Worm (Caenorhabditis elegans) whole organism, L3 larva: ENCODE results near the gene C49C3.4.

Source experiments
- R02D3.7 ChIP-seq: fragments of 150-350 bp; optimal IDR thresholded peaks from 2 replicates; lab custom pipeline; 2014; ENCODE audit warnings: missing biosample characterization, missing genetic modification characterization
- ama-1 ChIP-seq: fragments of 150-350 bp; optimal IDR thresholded peaks from 2 replicates; lab custom pipeline; 2018
- ceh-16 ChIP-seq: sonication (generic microtip); optimal IDR thresholded peaks from 2 replicates; lab custom pipeline; 2017; ENCODE audit warnings: missing biosample characterization, missing genetic modification characterization
- ceh-9 ChIP-seq: sonication (generic microtip); optimal IDR thresholded peaks from 2 replicates; lab custom pipeline; 2018; ENCODE audit warnings: missing biosample characterization, missing genetic modification characterization
- daf-12 ChIP-seq: fragments of 150-350 bp; optimal IDR thresholded peaks from 2 replicates; lab custom pipeline; 2014; ENCODE audit warnings: missing biosample characterization, missing genetic modification reagents, missing genetic modification characterization
- egl-27 ChIP-seq: sonication (generic microtip); optimal IDR thresholded peaks from 4 replicates; lab custom pipeline; 2017; ENCODE audit warnings: missing biosample characterization, missing genetic modification reagents, missing genetic modification characterization
- egl-5 ChIP-seq: fragments of 150-350 bp; optimal IDR thresholded peaks from 2 replicates; lab custom pipeline; 2017; ENCODE audit warnings: missing biosample characterization, missing genetic modification reagents, missing genetic modification characterization, inconsistent platforms
- elt-1 ChIP-seq: fragments of 150-350 bp; optimal IDR thresholded peaks from 2 replicates; lab custom pipeline; 2014; ENCODE audit warnings: missing biosample characterization, missing genetic modification characterization
- elt-2 ChIP-seq: sonication (generic microtip); optimal IDR thresholded peaks from 2 replicates; lab custom pipeline; 2016; ENCODE audit warnings: missing genetic modification reagents, mild to moderate bottlenecking, missing genetic modification characterization, missing compliant biosample characterization
- elt-3 ChIP-seq, 3 experiments: fragments of 150-350 bp in 1 of 3; sonication (generic microtip) in 2 of 3; optimal IDR thresholded peaks; 2 replicates in 2 of 3; 4 replicates in 1 of 3; lab custom pipeline; 2014 to 2017; ENCODE audit warnings: missing biosample characterization in 3 of 3, missing genetic modification characterization in 3 of 3
- fkh-10 ChIP-seq: sonication (generic microtip); optimal IDR thresholded peaks from 2 replicates; lab custom pipeline; 2017; ENCODE audit warnings: missing biosample characterization, missing genetic modification reagents, missing genetic modification characterization
- fkh-2 ChIP-seq: fragments of 150-350 bp; optimal IDR thresholded peaks from 2 replicates; lab custom pipeline; 2014; ENCODE audit warnings: missing biosample characterization, missing genetic modification reagents, missing genetic modification characterization
- hmg-11 ChIP-seq: sonication (generic microtip); optimal IDR thresholded peaks from 2 replicates; lab custom pipeline; 2016; ENCODE audit warnings: missing genetic modification characterization, missing compliant biosample characterization
- jun-1 ChIP-seq: fragments of 150-350 bp; optimal IDR thresholded peaks from 2 replicates; lab custom pipeline; 2014; ENCODE audit warnings: missing biosample characterization, missing genetic modification reagents, missing genetic modification characterization
- lin-39 ChIP-seq: fragments of 150-350 bp; optimal IDR thresholded peaks from 2 replicates; lab custom pipeline; 2018; ENCODE audit warnings: missing biosample characterization, missing genetic modification reagents, missing genetic modification characterization
- mdl-1 ChIP-seq: fragments of 150-350 bp; optimal IDR thresholded peaks from 2 replicates; lab custom pipeline; 2014; ENCODE audit warnings: missing biosample characterization, missing genetic modification characterization
- mml-1 ChIP-seq: fragments of 150-350 bp; sonication (generic microtip); optimal IDR thresholded peaks from 3 replicates; lab custom pipeline; 2014; ENCODE audit warnings: missing biosample characterization, missing genetic modification characterization
- nfya-1 ChIP-seq: sonication (generic microtip); optimal IDR thresholded peaks from 2 replicates; lab custom pipeline; 2017; ENCODE audit warnings: missing genetic modification characterization, mild to moderate bottlenecking, missing compliant biosample characterization, antibody characterized with exemption, moderate library complexity; ENCODE audit not compliant: insufficient read depth
- nhr-11 ChIP-seq: fragments of 150-350 bp; optimal IDR thresholded peaks from 2 replicates; lab custom pipeline; 2014; ENCODE audit warnings: missing biosample characterization, missing genetic modification characterization
- nhr-12 ChIP-seq: fragments of 150-350 bp; optimal IDR thresholded peaks from 2 replicates; lab custom pipeline; 2014; ENCODE audit warnings: missing biosample characterization, missing genetic modification characterization
- nhr-23 ChIP-seq: fragments of 150-350 bp; optimal IDR thresholded peaks from 2 replicates; lab custom pipeline; 2014; ENCODE audit warnings: missing biosample characterization, missing genetic modification reagents, missing genetic modification characterization
- nhr-237 ChIP-seq: fragments of 150-350 bp; optimal IDR thresholded peaks from 2 replicates; lab custom pipeline; 2014; ENCODE audit warnings: missing biosample characterization, missing genetic modification characterization
- nhr-25 ChIP-seq: sonication (generic microtip); optimal IDR thresholded peaks from 2 replicates; lab custom pipeline; 2017; ENCODE audit warnings: missing biosample characterization, missing genetic modification characterization
- nhr-28 ChIP-seq: fragments of 150-350 bp; optimal IDR thresholded peaks from 2 replicates; lab custom pipeline; 2014; ENCODE audit warnings: missing biosample characterization, missing genetic modification characterization
- nhr-77 ChIP-seq: fragments of 150-350 bp; optimal IDR thresholded peaks from 2 replicates; lab custom pipeline; 2014; ENCODE audit warnings: missing biosample characterization, missing genetic modification characterization
- pha-4 ChIP-seq: fragments of 150-350 bp; optimal IDR thresholded peaks from 2 replicates; lab custom pipeline; 2014; ENCODE audit warnings: missing biosample characterization, missing genetic modification reagents, missing genetic modification characterization
- pqm-1 ChIP-seq: fragments of 150-350 bp; optimal IDR thresholded peaks from 2 replicates; lab custom pipeline; 2017; ENCODE audit warnings: missing biosample characterization, missing genetic modification characterization, inconsistent platforms
- sea-2 ChIP-seq: fragments of 150-350 bp; sonication (generic microtip); optimal IDR thresholded peaks from 4 replicates; lab custom pipeline; 2014; ENCODE audit warnings: missing biosample characterization, missing genetic modification reagents, missing genetic modification characterization
- skn-1 ChIP-seq: fragments of 150-350 bp; optimal IDR thresholded peaks from 2 replicates; lab custom pipeline; 2014; ENCODE audit warnings: missing biosample characterization, missing genetic modification characterization
- snpc-4 ChIP-seq: fragments of 150-350 bp; optimal IDR thresholded peaks from 2 replicates; lab custom pipeline; 2014; ENCODE audit warnings: missing biosample characterization, missing genetic modification characterization
- tbx-2 ChIP-seq: sonication (generic microtip); optimal IDR thresholded peaks from 2 replicates; lab custom pipeline; 2016; ENCODE audit warnings: mild to moderate bottlenecking, missing genetic modification characterization, missing compliant biosample characterization
- unc-39 ChIP-seq: sonication (generic microtip); optimal IDR thresholded peaks from 4 replicates; lab custom pipeline; 2017; ENCODE audit warnings: missing biosample characterization, missing genetic modification characterization
- unc-62 ChIP-seq: fragments of 150-350 bp; sonication (generic microtip); optimal IDR thresholded peaks from 4 replicates; lab custom pipeline; 2014; ENCODE audit warnings: missing biosample characterization, missing genetic modification reagents, missing genetic modification characterization
- zag-1 ChIP-seq: fragments of 150-350 bp; optimal IDR thresholded peaks from 2 replicates; lab custom pipeline; 2014; ENCODE audit warnings: missing biosample characterization, missing genetic modification characterization
- ztf-11 ChIP-seq: fragments of 150-350 bp; optimal IDR thresholded peaks from 2 replicates; lab custom pipeline; 2014; ENCODE audit warnings: missing biosample characterization, missing genetic modification characterization
- ztf-4 ChIP-seq: fragments of 150-350 bp; optimal IDR thresholded peaks from 2 replicates; lab custom pipeline; 2014; ENCODE audit warnings: missing biosample characterization, missing genetic modification characterization

Gene C49C3.4

ce11 chrIV:17281060-17282021, 39.3 kb upstream of the C49C3.4 start (continued):
- TF ChIP-seq ama-1 (peak; percentile 99), egl-27 (tag; lab: Kevin White, UChicago) (no peak), sea-2 (GFP tag; lab: Kevin White, UChicago) (no peak), nhr-28 (tag; lab: Kevin White, UChicago) (no peak), elt-2 (peak; percentile 62), pha-4 (tag; lab: Kevin White, UChicago) (peak; percentile 88), nhr-25 (tag; lab: Kevin White, UChicago) (peak; percentile 76), zag-1 (tag; lab: Kevin White, UChicago) (no peak), elt-1 (tag; lab: Kevin White, UChicago) (no peak), tbx-2 (peak; percentile 84), ztf-4 (tag; lab: Kevin White, UChicago) (peak; percentile 87), nhr-23 (tag; lab: Kevin White, UChicago) (peak; percentile 42), egl-5 (tag; lab: Kevin White, UChicago) (no peak), ztf-11 (tag; lab: Kevin White, UChicago) (no peak), pqm-1 (tag; lab: Kevin White, UChicago) (no peak)

DNA sequence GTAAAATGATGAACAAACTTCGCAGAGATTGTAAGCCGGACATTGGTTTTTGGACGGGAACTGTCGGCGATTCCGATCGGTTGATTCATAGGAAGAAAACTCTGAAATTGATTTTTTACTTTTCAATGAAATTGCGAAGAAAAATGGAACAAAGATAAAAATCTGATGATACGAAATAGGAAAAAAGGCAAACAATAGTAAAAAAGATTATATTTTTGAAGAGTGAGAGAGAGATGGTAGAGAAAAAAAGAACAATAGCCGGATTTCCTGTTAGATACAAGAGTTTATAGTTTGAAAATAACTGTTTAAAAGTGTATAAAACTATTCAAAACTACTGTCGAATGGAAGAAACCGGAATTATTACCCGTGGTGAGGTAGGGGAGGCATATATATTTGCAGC, 36.5 kb upstream of the C49C3.4 start, which contains the start of gene nra-1:
nra-1 (minus strand) TSS at position 101 of the 400 bp plus-strand sequence.
- no peak for TF ChIP-seq nhr-77
- no peak for TF ChIP-seq lin-39 (tag; lab: Kevin White, UChicago)
- no peak for TF ChIP-seq elt-3 (tag; optimal IDR thresholded peaks at IDR 0.05; lab: Kevin White, UChicago)
- no peak for TF ChIP-seq egl-27 (tag; lab: Kevin White, UChicago)
- TF ChIP-seq skn-1 (tag; lab: Kevin White, UChicago) = no peak
- no peak for TF ChIP-seq elt-1 (tag; lab: Kevin White, UChicago)
- no peak for TF ChIP-seq ceh-9 (tag; lab: Kevin White, UChicago)
- no peak for TF ChIP-seq nhr-11 (tag; lab: Kevin White, UChicago)
- TF ChIP-seq nhr-25 (tag; lab: Kevin White, UChicago) = no peak
- TF ChIP-seq snpc-4 (tag; lab: Kevin White, UChicago) = no peak
- no peak for TF ChIP-seq ztf-11 (tag; lab: Kevin White, UChicago)
- no peak for TF ChIP-seq sea-2 (GFP tag; lab: Kevin White, UChicago)
- no peak for TF ChIP-seq nhr-28 (tag; lab: Kevin White, UChicago)
- TF ChIP-seq ama-1 = no peak
- no peak for TF ChIP-seq pqm-1 (tag; lab: Kevin White, UChicago)
- no peak for TF ChIP-seq unc-62 (GFP tag; lab: Kevin White, UChicago)
- TF ChIP-seq ceh-16 (tag; lab: Kevin White, UChicago) = no peak
- TF ChIP-seq pha-4 (tag; lab: Kevin White, UChicago) = no peak
- no peak for TF ChIP-seq nhr-23 (tag; lab: Kevin White, UChicago)

- TF ChIP-seq nhr-12 (tag; lab: Kevin White, UChicago) (no peak), lin-39 (tag; lab: Kevin White, UChicago) (peak; percentile 35), nfya-1 (tag; lab: Kevin White, UChicago) (peak; percentile 49), snpc-4 (tag; lab: Kevin White, UChicago) (peak; percentile 29), fkh-10 (GFP tag; lab: Kevin White, UChicago) (peak; percentile 33), nhr-237 (no peak)
- TF ChIP-seq, all 47 proteins: peak for 4
These were observed 35.3 kb upstream of the C49C3.4 start for ce11 chrIV:17285263-17285662.

ce11 chrIV:17287908-17288675, 32.5 kb upstream of the C49C3.4 start, which contains the start of gene zipt-7.1:
Gene zipt-7.1, minus strand, starts transcription at chrIV:17288139.
- TF ChIP-seq pha-4 (tag; lab: Kevin White, UChicago) = no peak
- TF ChIP-seq hmg-11 (tag; lab: Kevin White, UChicago) = no peak
- TF ChIP-seq R02D3.7 (tag; lab: Kevin White, UChicago) = no peak
- peak; percentile 3 for TF ChIP-seq elt-2
- TF ChIP-seq nhr-11 (tag; lab: Kevin White, UChicago) = no peak
- TF ChIP-seq fkh-10 (GFP tag; lab: Kevin White, UChicago) = no peak
- no peak for TF ChIP-seq unc-39
- no peak for TF ChIP-seq jun-1
- no peak for TF ChIP-seq mml-1
- TF ChIP-seq nhr-12 (tag; lab: Kevin White, UChicago) = no peak
- no peak for TF ChIP-seq zag-1 (tag; lab: Kevin White, UChicago)
- TF ChIP-seq unc-62 (GFP tag; lab: Kevin White, UChicago) = no peak
- TF ChIP-seq mdl-1 = no peak
- TF ChIP-seq egl-5 (tag; lab: Kevin White, UChicago) = peak; percentile 13
- no peak for TF ChIP-seq ceh-16 (tag; lab: Kevin White, UChicago)
- no peak for TF ChIP-seq daf-12 (tag; lab: Kevin White, UChicago)
- no peak for TF ChIP-seq fkh-2 (tag; lab: Kevin White, UChicago)
